Worm (Caenorhabditis elegans): Measurements from ENCODE around the gene mdmh-35.

DNA sequence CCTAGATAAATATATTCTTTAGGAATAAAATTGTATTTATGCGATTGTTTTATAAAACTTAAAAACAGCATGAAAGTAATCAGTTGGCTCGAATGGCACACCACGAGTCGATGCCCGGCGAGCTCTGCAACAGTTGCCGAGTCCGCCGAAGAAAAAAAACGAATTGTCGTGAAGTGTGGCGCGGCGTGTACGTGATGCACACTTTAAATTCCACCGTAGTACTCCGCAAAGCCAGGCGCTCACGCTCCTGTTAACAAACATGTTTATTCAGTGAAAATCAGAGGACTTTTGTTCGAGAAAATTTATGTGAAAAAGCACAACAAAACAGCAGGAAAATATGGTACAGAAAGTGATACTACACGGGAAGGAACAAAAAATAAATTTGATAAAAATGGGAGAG lies 15.1 kb upstream of the mdmh-35 start:
- TF ChIP-seq daf-12 (tag; optimal IDR thresholded peaks at IDR 0.05) (no peak), ceh-62 (tag; optimal IDR thresholded peaks at IDR 0.05) (no peak), nhr-28 (tag; optimal IDR thresholded peaks at IDR 0.05) (peak; percentile 21), fkh-10 (GFP tag; optimal IDR thresholded peaks at IDR 0.05) (no peak), aha-1 (tag) (peak; percentile 84), lin-29 (GFP tag; IDR thresholded peaks at IDR 0.05) (no peak), aly-2 (tag; optimal IDR thresholded peaks at IDR 0.05) (no peak), ceh-32 (tag; optimal IDR thresholded peaks at IDR 0.05; ENCODE audit: poor library complexity) (no peak), ama-1 (optimal IDR thresholded peaks at IDR 0.05) (peak; percentile 32), snpc-4 (tag; optimal IDR thresholded peaks at IDR 0.05) (no peak)

All from whole organism, L4 larva.